Fruit fly (Drosophila melanogaster): Measurements from ENCODE around the gene CG15734.

CG15734 gene

DNA sequence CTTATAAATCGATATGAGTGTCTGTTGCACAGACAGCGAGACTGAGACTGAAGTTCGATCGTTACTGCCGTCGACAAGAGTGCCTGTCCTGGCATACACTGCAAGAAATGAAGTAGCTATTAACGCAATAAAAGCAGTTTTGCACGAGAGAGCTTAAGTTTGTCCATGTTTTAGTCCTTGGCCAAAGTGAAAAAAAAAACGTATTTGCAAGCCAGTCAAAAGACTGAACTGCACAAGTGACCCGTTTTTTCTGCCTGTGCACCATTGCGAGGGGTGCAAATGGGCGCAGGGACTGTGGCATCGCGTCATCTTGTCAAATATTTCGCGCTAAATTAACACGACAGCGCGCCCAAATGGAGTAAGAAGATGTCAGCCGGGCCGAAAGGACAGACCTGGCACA, 11.3 kb downstream of the CG15734 start (continued):
- TF ChIP-seq CG2199 (GFP tag; IDR thresholded peaks at IDR 0.05): no peak
- TF ChIP-seq row (GFP tag; IDR thresholded peaks at IDR 0.05): peak; percentile 32; the same call in 1 of the 3 replicates
- TF ChIP-seq dmrt99B (tag; optimal IDR thresholded peaks at IDR 0.05): peak; percentile 6
- peak; percentile 4 for TF ChIP-seq bcd (GFP tag; optimal IDR thresholded peaks at IDR 0.05)
- TF ChIP-seq dpn (GFP tag; optimal IDR thresholded peaks at IDR 0.05): peak in 1 of 2 experiments; percentile 4
- peak; percentile 33 for TF ChIP-seq dmrt11E (tag; optimal IDR thresholded peaks at IDR 0.05)
- peak; percentile 10 for TF ChIP-seq CG17359 (tag; optimal IDR thresholded peaks at IDR 0.05)
- TF ChIP-seq CG3281 (GFP tag; optimal IDR thresholded peaks at IDR 0.05): no peak
- TF ChIP-seq run (tag; optimal IDR thresholded peaks at IDR 0.05): no peak
- TF ChIP-seq inv (GFP tag; IDR thresholded peaks at IDR 0.05; ENCODE audit: partially characterized antibody): no peak
- TF ChIP-seq CG5180 (GFP tag; optimal IDR thresholded peaks at IDR 0.05): no peak
- peak; percentile 11 for TF ChIP-seq Chrac-16 (GFP tag; optimal IDR thresholded peaks at IDR 0.05)
- TF ChIP-seq CG2678 (tag; optimal IDR thresholded peaks at IDR 0.05): peak; percentile 7
- TF ChIP-seq bsh (GFP tag; optimal IDR thresholded peaks at IDR 0.05): peak in 1 of 2 experiments; percentile 38
- no peak for TF ChIP-seq tap (tag; optimal IDR thresholded peaks at IDR 0.05)
- peak; percentile 77 for TF ChIP-seq Med (GFP tag)
- 0 out of 3 replicates have a peak, but pooled peaks have one; percentile 15 for TF ChIP-seq ci (GFP tag; IDR thresholded peaks at IDR 0.05)
- TF ChIP-seq vvl (GFP tag; IDR thresholded peaks at IDR 0.05): peak; percentile 15; the same call in 1 of the 2 replicates
- TF ChIP-seq ind (GFP tag; optimal IDR thresholded peaks at IDR 0.05): peak; percentile 34
- no peak for TF ChIP-seq H15 (GFP tag; IDR thresholded peaks at IDR 0.05)
- TF ChIP-seq prd (optimal IDR thresholded peaks at IDR 0.05): no peak
- peak; percentile 54; the same call in 2 of the 3 replicates for TF ChIP-seq prd (GFP tag; IDR thresholded peaks at IDR 0.05)
- TF ChIP-seq CG7839 (tag; optimal IDR thresholded peaks at IDR 0.05): peak; percentile 26
- TF ChIP-seq danr (GFP tag; IDR thresholded peaks at IDR 0.05): no peak
- TF ChIP-seq gem (tag; optimal IDR thresholded peaks at IDR 0.05): peak; percentile 40
- TF ChIP-seq Optix (GFP tag; IDR thresholded peaks at IDR 0.05): 0 out of 3 replicates have a peak, but pooled peaks have one; percentile 38
- TF ChIP-seq lola (GFP tag; optimal IDR thresholded peaks at IDR 0.05): peak in 1 of 3 experiments; percentile 22
- TF ChIP-seq insv (GFP tag; optimal IDR thresholded peaks at IDR 0.05): no peak
- peak; percentile 38 for TF ChIP-seq phol (tag; optimal IDR thresholded peaks at IDR 0.05)
- no peak for TF ChIP-seq CG7372 (GFP tag; IDR thresholded peaks at IDR 0.05)
- peak; percentile 12 for TF ChIP-seq Blimp-1 (GFP tag; optimal IDR thresholded peaks at IDR 0.05)
- peak; percentile 23 for TF ChIP-seq Xbp1 (GFP tag; optimal IDR thresholded peaks at IDR 0.05)
- peak; percentile 15 for TF ChIP-seq Hmr (GFP tag; optimal IDR thresholded peaks at IDR 0.05)
- TF ChIP-seq CG4820 (GFP tag; optimal IDR thresholded peaks at IDR 0.05): peak; percentile 3
- peak in 1 of 2 experiments; percentile 15 for TF ChIP-seq chif (GFP tag; optimal IDR thresholded peaks at IDR 0.05)
- TF ChIP-seq Opbp (GFP tag; IDR thresholded peaks at IDR 0.05; ENCODE audit: partially characterized antibody): no peak
- peak; percentile 75 for TF ChIP-seq sens (GFP tag)
- TF ChIP-seq CG6689 (GFP tag; IDR thresholded peaks at IDR 0.05): peak; percentile 24; the same call in 1 of the 2 replicates
- peak; percentile 10 for TF ChIP-seq CG18599 (GFP tag; optimal IDR thresholded peaks at IDR 0.05)
- peak; percentile 33 for TF ChIP-seq CG11504 (tag; optimal IDR thresholded peaks at IDR 0.05)
- peak; percentile 16 for TF ChIP-seq Atf3 (GFP tag; optimal IDR thresholded peaks at IDR 0.05)
- peak; percentile 34 for TF ChIP-seq CG10979 (tag; optimal IDR thresholded peaks at IDR 0.05)
- peak; percentile 45 for TF ChIP-seq Antp (GFP tag; optimal IDR thresholded peaks at IDR 0.05)

Measured in whole organism, embryonic.